Fruit fly (Drosophila melanogaster) whole organism, embryonic: ENCODE data around the gene trk.

Experiments
- BEAF-32 ChIP-seq: fragments of 200-800 bp; sonication (Bioruptor generic); optimal IDR thresholded peaks from 3 replicates; lab custom pipeline; 2017; ENCODE audit warnings: missing biosample characterization, missing genetic modification characterization, mild to moderate bottlenecking, moderate library complexity, missing genetic modification reagents
- CG1024 ChIP-seq: fragments of 200-800 bp; sonication (Bioruptor generic); IDR thresholded peaks from 2 replicates; pipeline ENCODE4 v1.3.6; 2022; ENCODE audit warnings: missing biosample characterization, missing genetic modification characterization
- CG12104 ChIP-seq: fragments of 200-800 bp; sonication (Bioruptor generic); optimal IDR thresholded peaks from 3 replicates; lab custom pipeline; 2016; ENCODE audit warnings: missing biosample characterization, missing genetic modification characterization
- CG12391 ChIP-seq: fragments of 200-800 bp; sonication (Bioruptor generic); optimal IDR thresholded peaks from 3 replicates; lab custom pipeline; 2018; ENCODE audit warnings: missing biosample characterization, mild to moderate bottlenecking, missing genetic modification characterization, moderate library complexity
- CG15073 ChIP-seq: fragments of 200-800 bp; sonication (Bioruptor generic); optimal IDR thresholded peaks from 2 replicates; lab custom pipeline; 2016; ENCODE audit warnings: missing biosample characterization, missing genetic modification characterization
- CG1603 ChIP-seq: fragments of 200-800 bp; sonication (Bioruptor generic); optimal IDR thresholded peaks from 2 replicates; lab custom pipeline; 2019; ENCODE audit warnings: missing biosample characterization, mild to moderate bottlenecking, missing genetic modification characterization, moderate library complexity
- CG2712 ChIP-seq: fragments of 200-800 bp; optimal IDR thresholded peaks from 3 replicates; lab custom pipeline; 2019; ENCODE audit warnings: missing biosample characterization, mild to moderate bottlenecking, missing genetic modification characterization, moderate library complexity
- CG30020 ChIP-seq: fragments of 200-800 bp; optimal IDR thresholded peaks from 2 replicates; lab custom pipeline; 2019; ENCODE audit warnings: missing biosample characterization, mild to moderate bottlenecking, missing genetic modification characterization, moderate library complexity
- CG3995 ChIP-seq: fragments of 200-800 bp; sonication (Bioruptor generic); optimal IDR thresholded peaks from 3 replicates; lab custom pipeline; 2016; ENCODE audit warnings: missing biosample characterization, missing genetic modification characterization
- CG4404 ChIP-seq: fragments of 200-800 bp; sonication (Bioruptor generic); IDR thresholded peaks from 2 replicates; pipeline ENCODE4 v1.3.6; 2022; ENCODE audit warnings: missing biosample characterization, missing genetic modification characterization
- CG4617 ChIP-seq: fragments of 200-800 bp; sonication (Bioruptor generic); optimal IDR thresholded peaks from 3 replicates; lab custom pipeline; 2016; ENCODE audit warnings: missing biosample characterization, missing genetic modification characterization, borderline replicate concordance
- CG8290 ChIP-seq, 3 experiments: fragments of 200-800 bp; sonication (Bioruptor generic); optimal IDR thresholded peaks; 2 replicates each; lab custom pipeline; 2016 to 2019; ENCODE audit warnings: missing biosample characterization in 3 of 3, missing genetic modification characterization in 3 of 3, mild to moderate bottlenecking in 2 of 3, moderate library complexity in 1 of 3
- Camta ChIP-seq: fragments of 200-800 bp; sonication (Bioruptor generic); optimal IDR thresholded peaks from 2 replicates; lab custom pipeline; 2016; ENCODE audit warnings: missing biosample characterization, missing genetic modification characterization
- Dll ChIP-seq: fragments of 200-800 bp; sonication (Bioruptor generic); IDR thresholded peaks from 4 replicates; pipeline ENCODE4 v1.3.6; 2022; ENCODE audit warnings: missing biosample characterization, missing genetic modification characterization; ENCODE audit not compliant: partially characterized antibody
- Elba2 ChIP-seq: fragments of 200-800 bp; sonication (Bioruptor generic); optimal IDR thresholded peaks from 3 replicates; lab custom pipeline; 2016; ENCODE audit warnings: missing biosample characterization, missing genetic modification characterization
- HLH4C ChIP-seq: fragments of 200-800 bp; sonication (Bioruptor generic); IDR thresholded peaks from 3 replicates; pipeline ENCODE4 v1.3.6; 2022; ENCODE audit warnings: missing biosample characterization, missing genetic modification characterization; ENCODE audit not compliant: partially characterized antibody
- Lhr ChIP-seq: fragments of 200-800 bp; sonication (Bioruptor generic); optimal IDR thresholded peaks from 3 replicates; lab custom pipeline; 2017; ENCODE audit warnings: mild to moderate bottlenecking, missing biosample characterization, missing genetic modification reagents, missing genetic modification characterization
- MBD-R2 ChIP-seq: fragments of 200-800 bp; sonication (Bioruptor generic); IDR thresholded peaks from 2 replicates; pipeline ENCODE4 v1.3.6; 2022; ENCODE audit warnings: missing biosample characterization, missing genetic modification characterization
- NFAT ChIP-seq: fragments of 200-800 bp; sonication (Bioruptor generic); IDR thresholded peaks from 2 replicates; pipeline ENCODE4 v1.3.6; 2022; ENCODE audit warnings: missing biosample characterization, missing genetic modification characterization
- NfI ChIP-seq: fragments of 200-800 bp; sonication (Bioruptor generic); optimal IDR thresholded peaks from 3 replicates; lab custom pipeline; 2018; ENCODE audit warnings: missing biosample characterization, mild to moderate bottlenecking, missing genetic modification characterization, moderate library complexity
- Tbp ChIP-seq: fragments of >200 bp; optimal IDR thresholded peaks from 2 replicates; lab custom pipeline; 2018; ENCODE audit warnings: missing biosample characterization, missing genetic modification characterization
- Xbp1 ChIP-seq: fragments of 200-800 bp; sonication (Bioruptor generic); optimal IDR thresholded peaks from 3 replicates; lab custom pipeline; 2016; ENCODE audit warnings: missing biosample characterization, mild to moderate bottlenecking, missing genetic modification characterization
- YL-1 ChIP-seq: fragments of 200-800 bp; sonication (Bioruptor generic); optimal IDR thresholded peaks from 3 replicates; lab custom pipeline; 2017; ENCODE audit warnings: missing biosample characterization, mild to moderate bottlenecking, missing genetic modification characterization
- amos ChIP-seq: fragments of 200-800 bp; sonication (Bioruptor generic); IDR thresholded peaks from 2 replicates; pipeline ENCODE4 v1.3.6; 2022; ENCODE audit warnings: missing biosample characterization, missing genetic modification characterization; ENCODE audit not compliant: partially characterized antibody
- bigmax ChIP-seq: fragments of 200-800 bp; sonication (Bioruptor generic); optimal IDR thresholded peaks from 2 replicates; lab custom pipeline; 2018; ENCODE audit warnings: missing biosample characterization, mild to moderate bottlenecking, missing genetic modification characterization
- btn ChIP-seq: fragments of 200-800 bp; sonication (Bioruptor generic); optimal IDR thresholded peaks from 2 replicates; lab custom pipeline; 2016; ENCODE audit warnings: missing biosample characterization, missing genetic modification characterization
- dpn ChIP-seq, 2 experiments: fragments of 200-800 bp; sonication (Bioruptor generic); optimal IDR thresholded peaks; 3 replicates each; lab custom pipeline; 2016; ENCODE audit warnings: missing biosample characterization in 2 of 2, missing genetic modification characterization in 2 of 2
- ewg ChIP-seq: fragments of 200-800 bp; sonication (Bioruptor generic); optimal IDR thresholded peaks from 3 replicates; lab custom pipeline; 2017; ENCODE audit warnings: mild to moderate bottlenecking, missing biosample characterization, missing genetic modification reagents, missing genetic modification characterization
- gce ChIP-seq: fragments of 200-800 bp; sonication (Bioruptor generic); IDR thresholded peaks from 3 replicates; pipeline ENCODE4 v1.3.6; 2022; ENCODE audit warnings: missing biosample characterization, missing genetic modification characterization
- gcm ChIP-seq: fragments of 200-800 bp; sonication (Bioruptor generic); optimal IDR thresholded peaks from 2 replicates; lab custom pipeline; 2019; ENCODE audit warnings: missing biosample characterization, mild to moderate bottlenecking, missing genetic modification characterization, moderate library complexity
- grau ChIP-seq: fragments of 200-800 bp; optimal IDR thresholded peaks from 3 replicates; lab custom pipeline; 2019; ENCODE audit warnings: missing biosample characterization, mild to moderate bottlenecking, missing genetic modification characterization, moderate library complexity
- knrl ChIP-seq: fragments of 200-800 bp; sonication (Bioruptor generic); IDR thresholded peaks from 3 replicates; pipeline ENCODE4 v1.3.6; 2022; ENCODE audit warnings: missing biosample characterization, missing genetic modification characterization; ENCODE audit not compliant: partially characterized antibody
- pzg ChIP-seq: fragments of 200-800 bp; sonication (Bioruptor generic); optimal IDR thresholded peaks from 3 replicates; lab custom pipeline; 2018; ENCODE audit warnings: missing biosample characterization, mild to moderate bottlenecking, missing genetic modification characterization, moderate library complexity
- row ChIP-seq: fragments of 200-800 bp; sonication (Bioruptor generic); IDR thresholded peaks from 3 replicates; pipeline ENCODE4 v1.3.6; 2022; ENCODE audit warnings: missing biosample characterization, missing genetic modification characterization
- scrt ChIP-seq: fragments of 200-800 bp; sonication (Bioruptor generic); optimal IDR thresholded peaks from 2 replicates; lab custom pipeline; 2018; ENCODE audit warnings: missing biosample characterization, mild to moderate bottlenecking, missing genetic modification characterization, moderate library complexity
- sens ChIP-seq: fragments of 200-800 bp; sonication (Bioruptor generic); peaks from one replicate; lab custom pipeline; 2016; ENCODE audit warnings: missing biosample characterization, missing genetic modification characterization
- sim ChIP-seq: fragments of 200-800 bp; sonication (Bioruptor generic); IDR thresholded peaks from 2 replicates; pipeline ENCODE4 v1.3.6; 2022; ENCODE audit warnings: missing biosample characterization, missing genetic modification characterization
- sna ChIP-seq: fragments of 200-800 bp; sonication (Bioruptor generic); IDR thresholded peaks from 2 replicates; pipeline ENCODE4 v1.3.6; 2022; ENCODE audit warnings: missing biosample characterization, missing genetic modification characterization; ENCODE audit not compliant: partially characterized antibody
- ssp ChIP-seq: fragments of 200-800 bp; sonication (Bioruptor generic); IDR thresholded peaks from 2 replicates; pipeline ENCODE4 v1.3.6; 2022; ENCODE audit warnings: missing biosample characterization, missing genetic modification characterization
- tio ChIP-seq: fragments of 200-800 bp; sonication (Bioruptor generic); optimal IDR thresholded peaks from 2 replicates; lab custom pipeline; 2017; ENCODE audit warnings: missing biosample characterization, missing genetic modification characterization, inconsistent platforms
- trem ChIP-seq: fragments of 200-800 bp; optimal IDR thresholded peaks from 3 replicates; lab custom pipeline; 2019; ENCODE audit warnings: missing biosample characterization, mild to moderate bottlenecking, missing genetic modification characterization, moderate library complexity
- unc-4 ChIP-seq: fragments of 200-800 bp; sonication (Bioruptor generic); IDR thresholded peaks from 2 replicates; pipeline ENCODE4 v1.3.6; 2022; ENCODE audit warnings: missing biosample characterization, missing genetic modification characterization; ENCODE audit not compliant: partially characterized antibody

The trk gene

dm6 chr2L:10314327-10315210, 42.4 kb upstream of the trk start, which contains the start of the genes Usp14 and CG4972 (continued):
- TF ChIP-seq gcm: no peak
- TF ChIP-seq sens (GFP tag; lab: Kevin White, UChicago): peak; percentile 68
- no peak for TF ChIP-seq scrt
- TF ChIP-seq CG1024 (GFP tag; lab: Robert Waterston, UW): peak; percentile 79; the same call in 1 of the 2 replicates
- peak; percentile 80 for TF ChIP-seq BEAF-32 (GFP tag; lab: Kevin White, UChicago)
- TF ChIP-seq bigmax (GFP tag; lab: Kevin White, UChicago): peak; percentile 90
- TF ChIP-seq Xbp1 (GFP tag; lab: Kevin White, UChicago): peak; percentile 6
- TF ChIP-seq unc-4 (GFP tag; lab: Robert Waterston, UW): 0 out of 2 replicates have a peak, but pooled peaks have one; percentile 19
- TF ChIP-seq ewg (GFP tag; lab: Kevin White, UChicago): peak; percentile 13
- peak; percentile 53; the same call in 1 of the 2 replicates for TF ChIP-seq amos (GFP tag; lab: Robert Waterston, UW)
- TF ChIP-seq NfI (GFP tag; lab: Kevin White, UChicago): no peak
- peak; percentile 25 for TF ChIP-seq grau (tag; lab: Kevin White, UChicago)
- TF ChIP-seq Tbp: no peak
- peak; percentile 33 for TF ChIP-seq CG2712 (tag; lab: Kevin White, UChicago)
- TF ChIP-seq Camta (GFP tag; lab: Kevin White, UChicago): no peak
- peak; percentile 99 for TF ChIP-seq CG30020
- TF ChIP-seq Dll (GFP tag; lab: Robert Waterston, UW): peak; percentile 52; the same call in 1 of the 4 replicates
- peak; percentile 20 for TF ChIP-seq CG12104 (GFP tag; lab: Kevin White, UChicago)
- TF ChIP-seq CG1603 (tag; lab: Kevin White, UChicago): peak; percentile 99
- TF ChIP-seq dpn (GFP tag; optimal IDR thresholded peaks at IDR 0.05; lab: Kevin White, UChicago): peak in 1 of 2 experiments; percentile 18
- peak; percentile 32 for TF ChIP-seq trem (tag; lab: Kevin White, UChicago)
- TF ChIP-seq row: peak; percentile 72
- no peak for TF ChIP-seq sim (GFP tag; lab: Robert Waterston, UW)
- TF ChIP-seq NFAT: no peak
- no peak for TF ChIP-seq btn (GFP tag; lab: Kevin White, UChicago)
- TF ChIP-seq Lhr (GFP tag; lab: Kevin White, UChicago): peak; percentile 9
- no peak for TF ChIP-seq CG4404 (GFP tag; lab: Robert Waterston, UW)
- no peak for TF ChIP-seq HLH4C (GFP tag; lab: Robert Waterston, UW)
- peak; percentile 40 for TF ChIP-seq pzg (GFP tag; lab: Kevin White, UChicago)
- TF ChIP-seq CG12391 (tag; lab: Kevin White, UChicago): peak; percentile 38
- TF ChIP-seq CG8290 (GFP tag; optimal IDR thresholded peaks at IDR 0.05; lab: Kevin White, UChicago): peak; percentile 6
- TF ChIP-seq CG8290 (tag; optimal IDR thresholded peaks at IDR 0.05; lab: Kevin White, UChicago): no peak
- TF ChIP-seq CG4617 (GFP tag; lab: Kevin White, UChicago): peak; percentile 19
- no peak for TF ChIP-seq YL-1 (GFP tag; lab: Kevin White, UChicago)
- TF ChIP-seq sna (GFP tag; lab: Robert Waterston, UW): 0 out of 2 replicates have a peak, but pooled peaks have one; percentile 9
- TF ChIP-seq Elba2 (GFP tag; lab: Kevin White, UChicago): peak; percentile 3
- TF ChIP-seq knrl: peak; percentile 66
- peak; percentile 11 for TF ChIP-seq tio
- no peak for TF ChIP-seq gce (GFP tag; lab: Robert Waterston, UW)
- TF ChIP-seq CG15073: no peak
- TF ChIP-seq CG3995: peak; percentile 77
- peak; percentile 83 for TF ChIP-seq ssp (GFP tag; lab: Robert Waterston, UW)
- peak; percentile 41; the same call in 1 of the 2 replicates for TF ChIP-seq MBD-R2 (GFP tag; lab: Robert Waterston, UW)
